Fruit fly (Drosophila melanogaster) whole organism, prepupa: ENCODE results near the gene Gr32a.
A peak's percentile ranks its signal among the peaks of the same experiment; 100 is the strongest.

Source experiments
- Blimp-1 ChIP-seq: fragments of 200-800 bp; sonication (Bioruptor generic); optimal IDR thresholded peaks from 3 replicates; lab custom pipeline; 2017; ENCODE audit warnings: missing biosample characterization, missing genetic modification characterization, mild to moderate bottlenecking, moderate library complexity, missing genetic modification reagents
- CG10631 ChIP-seq: fragments of 200-800 bp; sonication (Bioruptor generic); optimal IDR thresholded peaks from 2 replicates; lab custom pipeline; 2016; ENCODE audit warnings: missing biosample characterization, missing genetic modification characterization
- CG10669 ChIP-seq: fragments of 200-800 bp; sonication (Bioruptor generic); optimal IDR thresholded peaks from 3 replicates; lab custom pipeline; 2018; ENCODE audit warnings: missing biosample characterization, mild to moderate bottlenecking, missing genetic modification characterization, moderate library complexity
- CG11762 ChIP-seq: fragments of 200-800 bp; sonication (Bioruptor generic); optimal IDR thresholded peaks from 3 replicates; lab custom pipeline; 2016; ENCODE audit warnings: missing biosample characterization, missing genetic modification characterization; ENCODE audit not compliant: insufficient read depth
- CG11902 ChIP-seq: fragments of 200-800 bp; sonication (Bioruptor generic); optimal IDR thresholded peaks from 3 replicates; lab custom pipeline; 2016; ENCODE audit warnings: missing biosample characterization, missing genetic modification characterization
- CG16779 ChIP-seq: fragments of 200-800 bp; sonication (Bioruptor generic); optimal IDR thresholded peaks from 3 replicates; lab custom pipeline; 2017; ENCODE audit warnings: missing biosample characterization, mild to moderate bottlenecking, missing genetic modification characterization
- CG3032 ChIP-seq: fragments of 200-800 bp; optimal IDR thresholded peaks from 2 replicates; lab custom pipeline; 2019; ENCODE audit warnings: missing biosample characterization, mild to moderate bottlenecking, missing genetic modification characterization, moderate library complexity
- CG31627 ChIP-seq: fragments of 200-800 bp; sonication (Bioruptor generic); optimal IDR thresholded peaks from 3 replicates; lab custom pipeline; 2016; ENCODE audit warnings: missing biosample characterization, missing genetic modification characterization
- CG34406 ChIP-seq: fragments of 200-800 bp; sonication (Bioruptor generic); optimal IDR thresholded peaks from 3 replicates; lab custom pipeline; 2016; ENCODE audit warnings: missing biosample characterization, missing genetic modification characterization
- CG3919 ChIP-seq: fragments of 200-800 bp; sonication (Bioruptor generic); optimal IDR thresholded peaks from 3 replicates; lab custom pipeline; 2016; ENCODE audit warnings: missing biosample characterization, missing genetic modification characterization
- CG4318 ChIP-seq: fragments of 200-800 bp; sonication (Bioruptor generic); optimal IDR thresholded peaks from 3 replicates; lab custom pipeline; 2017; ENCODE audit warnings: missing biosample characterization, mild to moderate bottlenecking, missing genetic modification characterization
- CG6276 ChIP-seq: fragments of 200-800 bp; sonication (Bioruptor generic); optimal IDR thresholded peaks from 2 replicates; lab custom pipeline; 2017; ENCODE audit warnings: missing biosample characterization, mild to moderate bottlenecking, missing genetic modification characterization
- CG6808 ChIP-seq: fragments of 200-800 bp; sonication (Bioruptor generic); optimal IDR thresholded peaks from 3 replicates; lab custom pipeline; 2017; ENCODE audit warnings: missing biosample characterization, missing genetic modification characterization, mild to moderate bottlenecking, moderate library complexity, missing genetic modification reagents
- CG6854 ChIP-seq: fragments of 200-800 bp; sonication (Bioruptor generic); optimal IDR thresholded peaks from 2 replicates; lab custom pipeline; 2017; ENCODE audit warnings: missing biosample characterization, mild to moderate bottlenecking, missing genetic modification characterization
- CG8319 ChIP-seq: fragments of 200-800 bp; sonication (Bioruptor generic); optimal IDR thresholded peaks from 3 replicates; lab custom pipeline; 2016; ENCODE audit warnings: missing biosample characterization, missing genetic modification characterization
- CG8632 ChIP-seq: fragments of 200-800 bp; sonication (Bioruptor generic); optimal IDR thresholded peaks from 3 replicates; lab custom pipeline; 2016; ENCODE audit warnings: missing biosample characterization, missing genetic modification characterization
- CG9139 ChIP-seq: fragments of 200-800 bp; sonication (Bioruptor generic); optimal IDR thresholded peaks from 3 replicates; lab custom pipeline; 2017; ENCODE audit warnings: missing biosample characterization, mild to moderate bottlenecking, missing genetic modification characterization
- Eip75B ChIP-seq: fragments of 200-800 bp; sonication (Bioruptor generic); optimal IDR thresholded peaks from 3 replicates; lab custom pipeline; 2016; ENCODE audit warnings: missing biosample characterization, missing genetic modification characterization
- Eip78C ChIP-seq: fragments of 200-800 bp; sonication (Bioruptor generic); peaks from one replicate; lab custom pipeline; 2016; ENCODE audit warnings: missing biosample characterization, missing genetic modification characterization
- Eip93F ChIP-seq: fragments of 200-800 bp; sonication (Bioruptor generic); optimal IDR thresholded peaks from 2 replicates; lab custom pipeline; 2016; ENCODE audit warnings: missing biosample characterization, mild to moderate bottlenecking, missing genetic modification characterization
- Ets21C ChIP-seq: fragments of 200-800 bp; sonication (Bioruptor generic); optimal IDR thresholded peaks from 3 replicates; lab custom pipeline; 2016; ENCODE audit warnings: missing biosample characterization, missing genetic modification characterization
- Ets96B ChIP-seq: fragments of 200-800 bp; optimal IDR thresholded peaks from 2 replicates; lab custom pipeline; 2019; ENCODE audit warnings: missing biosample characterization, mild to moderate bottlenecking, missing genetic modification characterization, moderate library complexity
- Gug ChIP-seq: fragments of 200-800 bp; sonication (Bioruptor generic); IDR thresholded peaks from 2 replicates; pipeline ENCODE4 v1.3.6; 2022; ENCODE audit warnings: missing biosample characterization, missing genetic modification characterization
- Hr38 ChIP-seq: sonication (Bioruptor generic); optimal IDR thresholded peaks from 2 replicates; lab custom pipeline; 2016; ENCODE audit warnings: missing biosample characterization, missing genetic modification characterization
- Hr39 ChIP-seq: fragments of 200-800 bp; sonication (Bioruptor generic); optimal IDR thresholded peaks from 2 replicates; lab custom pipeline; 2016; ENCODE audit warnings: missing biosample characterization, missing genetic modification characterization
- Hr4 ChIP-seq: fragments of 200-800 bp; sonication (Bioruptor generic); optimal IDR thresholded peaks from 3 replicates; lab custom pipeline; 2016; ENCODE audit warnings: missing biosample characterization, missing genetic modification characterization
- Lpt ChIP-seq: fragments of 200-800 bp; sonication (Bioruptor generic); optimal IDR thresholded peaks from 3 replicates; lab custom pipeline; 2016; ENCODE audit warnings: missing biosample characterization, missing genetic modification characterization
- Met ChIP-seq: fragments of 200-800 bp; sonication (Bioruptor generic); optimal IDR thresholded peaks from 3 replicates; lab custom pipeline; 2016; ENCODE audit warnings: missing biosample characterization, missing genetic modification characterization
- OdsH ChIP-seq: fragments of 200-800 bp; sonication (Bioruptor generic); optimal IDR thresholded peaks from 3 replicates; lab custom pipeline; 2016; ENCODE audit warnings: missing biosample characterization, missing genetic modification characterization
- Smox ChIP-seq: fragments of 200-800 bp; sonication (Bioruptor generic); optimal IDR thresholded peaks from 3 replicates; lab custom pipeline; 2016; ENCODE audit warnings: missing biosample characterization, missing genetic modification characterization
- Sox102F ChIP-seq: fragments of 200-800 bp; sonication (Bioruptor generic); optimal IDR thresholded peaks from 2 replicates; lab custom pipeline; 2016; ENCODE audit warnings: missing biosample characterization, mild to moderate bottlenecking, missing genetic modification characterization
- Sox14 ChIP-seq: fragments of 200-800 bp; sonication (Bioruptor generic); optimal IDR thresholded peaks from 3 replicates; lab custom pipeline; 2016; ENCODE audit warnings: missing biosample characterization, missing genetic modification characterization
- Sox15 ChIP-seq: fragments of 200-800 bp; sonication (Bioruptor generic); optimal IDR thresholded peaks from 3 replicates; lab custom pipeline; 2016; ENCODE audit warnings: missing biosample characterization, missing genetic modification characterization
- achi ChIP-seq: fragments of 200-800 bp; sonication (Bioruptor generic); optimal IDR thresholded peaks from 3 replicates; lab custom pipeline; 2016; ENCODE audit warnings: missing biosample characterization, missing genetic modification characterization
- acj6 ChIP-seq: fragments of 200-800 bp; sonication (Bioruptor generic); optimal IDR thresholded peaks from 3 replicates; lab custom pipeline; 2016; ENCODE audit warnings: missing biosample characterization, missing genetic modification characterization
- dsx ChIP-seq: fragments of 200-800 bp; optimal IDR thresholded peaks from 3 replicates; lab custom pipeline; 2019; ENCODE audit warnings: missing biosample characterization, mild to moderate bottlenecking, missing genetic modification characterization, moderate library complexity; ENCODE audit not compliant: poor library complexity, severe bottlenecking
- eg ChIP-seq: fragments of 200-800 bp; sonication (Bioruptor generic); IDR thresholded peaks from 3 replicates; pipeline ENCODE4 v1.3.6; 2022; ENCODE audit warnings: missing biosample characterization, missing genetic modification characterization
- esn ChIP-seq: fragments of 200-800 bp; sonication (Bioruptor generic); optimal IDR thresholded peaks from 2 replicates; lab custom pipeline; 2016; ENCODE audit warnings: missing biosample characterization, mild to moderate bottlenecking, missing genetic modification characterization, moderate library complexity
- fd59A ChIP-seq: fragments of 200-800 bp; sonication (Bioruptor generic); optimal IDR thresholded peaks from 2 replicates; lab custom pipeline; 2017; ENCODE audit warnings: missing biosample characterization, mild to moderate bottlenecking, missing genetic modification characterization, missing genetic modification reagents
- fd85E ChIP-seq: fragments of 200-800 bp; sonication (Bioruptor generic); optimal IDR thresholded peaks from 3 replicates; lab custom pipeline; 2016; ENCODE audit warnings: missing biosample characterization, missing genetic modification characterization
- fkh ChIP-seq: fragments of 200-800 bp; sonication (Bioruptor generic); optimal IDR thresholded peaks from 3 replicates; lab custom pipeline; 2017; ENCODE audit warnings: missing biosample characterization, mild to moderate bottlenecking, missing genetic modification characterization, moderate library complexity
- lz ChIP-seq: fragments of 200-800 bp; sonication (Bioruptor generic); optimal IDR thresholded peaks from 3 replicates; lab custom pipeline; 2016; ENCODE audit warnings: missing biosample characterization, missing genetic modification characterization
- net ChIP-seq: fragments of 200-800 bp; sonication (Bioruptor generic); optimal IDR thresholded peaks from 3 replicates; lab custom pipeline; 2016; ENCODE audit warnings: missing biosample characterization, missing genetic modification characterization
- pdm3 ChIP-seq: fragments of 200-800 bp; sonication (Bioruptor generic); optimal IDR thresholded peaks from 3 replicates; lab custom pipeline; 2016; ENCODE audit warnings: missing biosample characterization, missing genetic modification characterization
- spab ChIP-seq: fragments of 200-800 bp; sonication (Bioruptor generic); optimal IDR thresholded peaks from 2 replicates; lab custom pipeline; 2017; ENCODE audit warnings: missing biosample characterization, mild to moderate bottlenecking, missing genetic modification characterization, missing genetic modification reagents
- svp ChIP-seq: fragments of 200-800 bp; sonication (Bioruptor generic); peaks from one replicate; lab custom pipeline; 2016; ENCODE audit warnings: missing biosample characterization, missing genetic modification characterization
- topi ChIP-seq: fragments of 200-800 bp; sonication (Bioruptor generic); optimal IDR thresholded peaks from 3 replicates; lab custom pipeline; 2016; ENCODE audit warnings: missing biosample characterization, missing genetic modification characterization
- vri ChIP-seq: fragments of 200-800 bp; sonication (Bioruptor generic); optimal IDR thresholded peaks from 3 replicates; lab custom pipeline; 2016; ENCODE audit warnings: missing biosample characterization, mild to moderate bottlenecking, missing genetic modification characterization

Gr32a gene

dm6 chr2L:11072250-11072649, 41.6 kb upstream of the Gr32a start (continued):
- no peak for TF ChIP-seq Blimp-1 (GFP tag; lab: Kevin White, UChicago)
- TF ChIP-seq dsx (GFP tag; lab: Kevin White, UChicago), result peak; percentile 74
- TF ChIP-seq svp (GFP tag; lab: Kevin White, UChicago), result peak; percentile 84
- peak; percentile 68 for TF ChIP-seq acj6 (GFP tag; lab: Kevin White, UChicago)
- TF ChIP-seq Smox (GFP tag; lab: Kevin White, UChicago), result peak; percentile 76
- peak; percentile 41 for TF ChIP-seq CG34406
- no peak for TF ChIP-seq fkh (GFP tag; lab: Kevin White, UChicago)
- peak; percentile 39 for TF ChIP-seq net (GFP tag; lab: Kevin White, UChicago)
- TF ChIP-seq CG31627 (GFP tag; lab: Kevin White, UChicago), result peak; percentile 82
- TF ChIP-seq vri (GFP tag; lab: Kevin White, UChicago), result peak; percentile 71
- peak; percentile 85 for TF ChIP-seq Sox14 (GFP tag; lab: Kevin White, UChicago)
- TF ChIP-seq CG3919, result peak; percentile 77
- TF ChIP-seq CG16779 (tag; lab: Kevin White, UChicago), result no peak
- peak; percentile 46 for TF ChIP-seq CG8632 (GFP tag; lab: Kevin White, UChicago)
- peak; percentile 74 for TF ChIP-seq CG10631
- TF ChIP-seq CG3032, result peak; percentile 75
- peak; percentile 82 for TF ChIP-seq Met (GFP tag; lab: Kevin White, UChicago)
- peak; percentile 77 for TF ChIP-seq Sox102F (GFP tag; lab: Kevin White, UChicago)
- no peak for TF ChIP-seq fd85E (GFP tag; lab: Kevin White, UChicago)
- peak; percentile 77 for TF ChIP-seq spab
- no peak for TF ChIP-seq CG11902 (GFP tag; lab: Kevin White, UChicago)
- TF ChIP-seq CG10669, result peak; percentile 76
- TF ChIP-seq Hr39 (GFP tag; lab: Kevin White, UChicago), result peak; percentile 79
- peak; percentile 79 for TF ChIP-seq lz (GFP tag; lab: Kevin White, UChicago)
- peak; percentile 84 for TF ChIP-seq topi (GFP tag; lab: Kevin White, UChicago)
- TF ChIP-seq Hr4 (GFP tag; lab: Kevin White, UChicago), result peak; percentile 47
- TF ChIP-seq Ets96B (tag; lab: Kevin White, UChicago), result peak; percentile 77
- peak; percentile 28 for TF ChIP-seq CG8319 (GFP tag; lab: Kevin White, UChicago)
- TF ChIP-seq OdsH (GFP tag; lab: Kevin White, UChicago), result peak; percentile 65

dm6 chr2L:11072880-11073279, 40.9 kb upstream of the Gr32a start:
- TF ChIP-seq Hr4 (GFP tag; lab: Kevin White, UChicago), result peak; percentile 48
- TF ChIP-seq CG6854 (GFP tag; lab: Kevin White, UChicago), result no peak
- no peak for TF ChIP-seq Smox (GFP tag; lab: Kevin White, UChicago)
- no peak for TF ChIP-seq fd59A (GFP tag; lab: Kevin White, UChicago)
- no peak for TF ChIP-seq Gug (GFP tag; lab: Robert Waterston, UW)
- peak; percentile 78 for TF ChIP-seq Eip78C (GFP tag; lab: Kevin White, UChicago)
- no peak for TF ChIP-seq Hr38 (GFP tag; lab: Kevin White, UChicago)
- no peak for TF ChIP-seq Eip75B (GFP tag; lab: Kevin White, UChicago)
- no peak for TF ChIP-seq eg
- TF ChIP-seq achi, result peak; percentile 5
- no peak for TF ChIP-seq topi (GFP tag; lab: Kevin White, UChicago)
- TF ChIP-seq pdm3 (GFP tag; lab: Kevin White, UChicago), result no peak
- no peak for TF ChIP-seq esn (GFP tag; lab: Kevin White, UChicago)
- no peak for TF ChIP-seq Hr39 (GFP tag; lab: Kevin White, UChicago)
- no peak for TF ChIP-seq net (GFP tag; lab: Kevin White, UChicago)
- no peak for TF ChIP-seq CG34406
- TF ChIP-seq CG10631, result peak; percentile 23
- TF ChIP-seq CG9139 (GFP tag; lab: Kevin White, UChicago), result no peak
- no peak for TF ChIP-seq vri (GFP tag; lab: Kevin White, UChicago)
- TF ChIP-seq svp (GFP tag; lab: Kevin White, UChicago), result peak; percentile 10
- TF ChIP-seq CG11762 (GFP tag; lab: Kevin White, UChicago), result no peak
- no peak for TF ChIP-seq Sox102F (GFP tag; lab: Kevin White, UChicago)
- TF ChIP-seq Eip93F (GFP tag; lab: Kevin White, UChicago), result no peak
- TF ChIP-seq dsx (GFP tag; lab: Kevin White, UChicago), result no peak
- TF ChIP-seq lz (GFP tag; lab: Kevin White, UChicago), result no peak
- no peak for TF ChIP-seq CG8632 (GFP tag; lab: Kevin White, UChicago)
- TF ChIP-seq Lpt (GFP tag; lab: Kevin White, UChicago), result peak; percentile 35
- no peak for TF ChIP-seq CG6808 (GFP tag; lab: Kevin White, UChicago)
- no peak for TF ChIP-seq Sox15
- no peak for TF ChIP-seq acj6 (GFP tag; lab: Kevin White, UChicago)
- TF ChIP-seq CG4318 (GFP tag; lab: Kevin White, UChicago), result no peak
- TF ChIP-seq Blimp-1 (GFP tag; lab: Kevin White, UChicago), result no peak
- no peak for TF ChIP-seq fd85E (GFP tag; lab: Kevin White, UChicago)
- TF ChIP-seq CG11902 (GFP tag; lab: Kevin White, UChicago), result no peak
- TF ChIP-seq CG6276 (GFP tag; lab: Kevin White, UChicago), result no peak
- no peak for TF ChIP-seq Ets21C (GFP tag; lab: Kevin White, UChicago)
- no peak for TF ChIP-seq CG10669
